Fruit fly (Drosophila melanogaster) whole organism, wandering third instar larva: ENCODE data around the gene PolQ.
A peak's percentile ranks its signal among the peaks of the same experiment; 100 is the strongest.

ENCODE experiments used
- Hnf4 ChIP-seq: fragments of 200-800 bp; sonication (Bioruptor generic); optimal IDR thresholded peaks from 2 replicates; lab custom pipeline; 2016; ENCODE audit warnings: missing biosample characterization, mild to moderate bottlenecking, missing genetic modification characterization
- Hr83 ChIP-seq: fragments of 200-300 bp; sonication (Bioruptor generic); optimal IDR thresholded peaks from 2 replicates; lab custom pipeline; 2016; ENCODE audit warnings: missing biosample characterization, mild to moderate bottlenecking, missing genetic modification characterization, moderate library complexity; ENCODE audit not compliant: poor library complexity, severe bottlenecking
- Myc ChIP-seq: fragments of >200 bp; optimal IDR thresholded peaks from 2 replicates; lab custom pipeline; 2017
- N ChIP-seq: fragments of >200 bp; optimal IDR thresholded peaks from 2 replicates; lab custom pipeline; 2018; ENCODE audit warnings: missing biosample characterization, missing external identifiers, missing genetic modification characterization
- OdsH ChIP-seq: fragments of 200-800 bp; sonication (Bioruptor generic); optimal IDR thresholded peaks from 2 replicates; lab custom pipeline; 2016; ENCODE audit warnings: missing biosample characterization, mild to moderate bottlenecking, missing genetic modification characterization
- Rel ChIP-seq, 2 experiments: fragments of 200-800 bp; sonication (Bioruptor generic) in 1 of 2; optimal IDR thresholded peaks; 2 replicates in 1 of 2; 3 replicates in 1 of 2; lab custom pipeline; 2016 to 2019; ENCODE audit warnings: mild to moderate bottlenecking in 2 of 2, missing biosample characterization in 2 of 2, missing genetic modification characterization in 2 of 2, moderate library complexity in 1 of 2
- brk ChIP-seq: fragments of 200-800 bp; sonication (Bioruptor generic); optimal IDR thresholded peaks from 2 replicates; lab custom pipeline; 2016; ENCODE audit warnings: missing biosample characterization, mild to moderate bottlenecking, missing genetic modification characterization
- dl ChIP-seq, 2 experiments: fragments of 175-275, 200-275 bp in 1 of 2; fragments of 200-275 bp in 1 of 2; sonication (Bioruptor generic); optimal IDR thresholded peaks; lab custom pipeline; 2018; ENCODE audit warnings: mild to moderate bottlenecking in 2 of 2, missing biosample characterization in 2 of 2, missing genetic modification characterization in 2 of 2, moderate library complexity in 2 of 2; ENCODE audit not compliant: partially characterized antibody in 2 of 2, insufficient read depth in 1 of 2
- dmrt93B ChIP-seq: fragments of 200-800 bp; sonication (Bioruptor generic); optimal IDR thresholded peaks from 2 replicates; lab custom pipeline; 2018; ENCODE audit warnings: missing biosample characterization, mild to moderate bottlenecking, missing genetic modification characterization
- ey ChIP-seq: fragments of 200-800 bp; sonication (Bioruptor generic); optimal IDR thresholded peaks from 2 replicates; lab custom pipeline; 2016; ENCODE audit warnings: missing biosample characterization, missing genetic modification characterization
- foxo ChIP-seq, 2 experiments: fragments of 200-800 bp; sonication (Bioruptor generic); optimal IDR thresholded peaks; 2 replicates in 1 of 2; 3 replicates in 1 of 2; lab custom pipeline; 2016 to 2017; ENCODE audit warnings: missing biosample characterization in 2 of 2, missing genetic modification characterization in 2 of 2
- jim ChIP-seq: fragments of 175-275, 200-325 bp; sonication (Bioruptor generic); optimal IDR thresholded peaks from 2 replicates; lab custom pipeline; 2016; ENCODE audit warnings: missing biosample characterization, mild to moderate bottlenecking, missing genetic modification characterization
- tai ChIP-seq: sonication (Bioruptor generic); optimal IDR thresholded peaks from 2 replicates; lab custom pipeline; 2016; ENCODE audit warnings: missing biosample characterization, missing genetic modification characterization

Gene PolQ

dm6 chr3R:12662531-12662930 is 49.6 kb downstream of the PolQ start, which contains the start of gene CG14395:
CG14395 (plus strand) TSS chr3R:12662831.
- no peak for TF ChIP-seq Rel (GFP tag; optimal IDR thresholded peaks at IDR 0.05; lab: Kevin White, UChicago)
- TF ChIP-seq Rel (tag; optimal IDR thresholded peaks at IDR 0.05; lab: Kevin White, UChicago), result no peak
- no peak for TF ChIP-seq Hnf4
- no peak for TF ChIP-seq tai (GFP tag; lab: Kevin White, UChicago)
- no peak for TF ChIP-seq brk (GFP tag; lab: Kevin White, UChicago)

- TF ChIP-seq dmrt93B, result no peak
- no peak for TF ChIP-seq Myc (lab: Kevin White, UChicago)
- no peak for TF ChIP-seq jim (GFP tag; lab: Kevin White, UChicago)
- no peak for TF ChIP-seq foxo (GFP tag; optimal IDR thresholded peaks at IDR 0.05; lab: Kevin White, UChicago)
- no peak for TF ChIP-seq Hr83 (GFP tag; lab: Kevin White, UChicago)
- peak; percentile 4 for TF ChIP-seq OdsH
- no peak for TF ChIP-seq N (GFP tag; lab: Kevin White, UChicago)
- no peak for TF ChIP-seq dl (GFP tag; optimal IDR thresholded peaks at IDR 0.05; lab: Kevin White, UChicago; ENCODE audit: insufficient read depth in 1 of 2, partially characterized antibody in 2 of 2)
- no peak for TF ChIP-seq ey (GFP tag; lab: Kevin White, UChicago)
Observed at dm6 chr3R:12656946-12657566, 55.0 kb downstream of the PolQ start.
